Worm (Caenorhabditis elegans): ENCODE results near the gene ckc-1.
A peak's percentile ranks its signal among the peaks of the same experiment; 100 is the strongest.

The ckc-1 gene

DNA sequence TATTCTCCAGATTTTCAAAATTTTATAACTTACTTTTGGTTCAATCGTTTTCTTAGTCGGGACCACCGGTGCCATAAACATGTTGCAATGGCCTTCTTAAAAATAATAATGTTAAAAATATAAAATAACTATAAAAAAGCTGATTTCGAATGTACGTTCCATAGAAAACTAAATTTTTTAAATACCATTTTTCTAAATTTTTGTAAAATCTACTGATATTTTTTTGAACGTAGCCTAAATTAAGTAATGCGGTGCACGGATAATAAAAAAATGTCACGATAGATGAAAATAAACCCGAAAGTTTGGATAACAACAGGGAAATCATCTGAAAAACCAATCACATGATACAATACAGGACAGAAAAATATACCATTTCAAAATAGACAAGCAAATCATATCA, 2.9 kb upstream of the ckc-1 start, which contains the start of gene T27A10.5:
T27A10.5 (minus strand) TSS at position 101 of the 400 bp plus-strand sequence.
- TF ChIP-seq blmp-1 (tag; optimal IDR thresholded peaks at IDR 0.05; ENCODE audit: insufficient read depth) (no peak), snpc-4 (tag; optimal IDR thresholded peaks at IDR 0.05) (no peak), elt-3 (tag; optimal IDR thresholded peaks at IDR 0.05) (no peak), ZK546.5 (tag; optimal IDR thresholded peaks at IDR 0.05) (no peak), lsy-2 (tag; optimal IDR thresholded peaks at IDR 0.05) (no peak), fos-1 (tag; optimal IDR thresholded peaks at IDR 0.05) (no peak), alr-1 (tag; optimal IDR thresholded peaks at IDR 0.05) (no peak), sma-9 (GFP tag; optimal IDR thresholded peaks at IDR 0.05) (no peak), sma-9 (tag; optimal IDR thresholded peaks at IDR 0.05) (no peak), nhr-77 (tag; optimal IDR thresholded peaks at IDR 0.05) (no peak), sem-4 (tag; optimal IDR thresholded peaks at IDR 0.05) (no peak), nhr-25 (tag; optimal IDR thresholded peaks at IDR 0.05) (no peak), ama-1 (optimal IDR thresholded peaks at IDR 0.05) (no peak), ceh-82 (tag; optimal IDR thresholded peaks at IDR 0.05) (no peak), sma-3 (GFP tag; optimal IDR thresholded peaks at IDR 0.05) (no peak), crh-2 (tag; optimal IDR thresholded peaks at IDR 0.05) (no peak), peb-1 (tag; optimal IDR thresholded peaks at IDR 0.05) (no peak), C34F6.9 (tag; optimal IDR thresholded peaks at IDR 0.05) (no peak)

DNA sequence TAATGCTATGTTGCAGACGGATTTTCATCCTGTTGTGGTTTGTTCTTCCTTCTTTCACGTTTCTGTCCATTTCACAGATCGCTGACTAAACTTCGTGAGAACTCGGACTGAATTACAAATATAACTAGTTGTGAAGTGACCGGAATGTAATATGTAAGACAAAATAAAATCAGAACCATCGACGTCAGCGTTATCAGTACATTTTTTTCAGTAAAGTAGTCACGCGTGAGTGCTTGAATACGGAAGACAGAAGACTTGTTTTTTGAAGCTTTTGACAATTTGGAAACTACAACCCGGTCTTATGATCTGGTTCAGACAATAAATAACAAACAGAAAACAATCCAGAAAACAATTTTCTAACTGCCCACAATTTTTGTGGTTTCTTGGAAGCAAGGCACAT, 5.4 kb downstream of the ckc-1 start:
- no peak for TF ChIP-seq alr-1 (tag; optimal IDR thresholded peaks at IDR 0.05)
- TF ChIP-seq sma-9 (GFP tag; optimal IDR thresholded peaks at IDR 0.05) = peak; percentile 7
- no peak for TF ChIP-seq sma-9 (tag; optimal IDR thresholded peaks at IDR 0.05)

DNA sequence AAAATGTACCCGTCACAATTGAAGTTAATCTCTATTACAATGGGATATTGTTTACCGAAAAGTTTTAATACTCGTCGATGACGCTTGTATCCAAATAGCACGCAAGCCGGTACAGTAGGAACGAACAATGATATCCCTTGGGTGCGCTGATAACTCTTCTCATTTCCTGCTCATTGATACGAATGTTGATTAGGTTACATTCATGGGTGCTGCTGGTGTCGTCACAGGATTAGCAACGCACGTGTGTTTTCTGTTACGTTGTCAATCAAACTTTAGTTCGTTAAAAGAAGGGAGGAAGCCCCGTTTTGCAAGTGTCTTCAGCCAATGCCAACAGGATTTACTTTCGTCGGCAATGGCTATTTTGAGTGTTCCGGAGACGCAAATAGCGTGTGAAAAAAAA, 7.0 kb downstream of the ckc-1 start:
- TF ChIP-seq sma-9 (GFP tag; optimal IDR thresholded peaks at IDR 0.05) (peak; percentile 37), sma-9 (tag; optimal IDR thresholded peaks at IDR 0.05) (no peak), nhr-11 (tag; optimal IDR thresholded peaks at IDR 0.05) (no peak)

DNA sequence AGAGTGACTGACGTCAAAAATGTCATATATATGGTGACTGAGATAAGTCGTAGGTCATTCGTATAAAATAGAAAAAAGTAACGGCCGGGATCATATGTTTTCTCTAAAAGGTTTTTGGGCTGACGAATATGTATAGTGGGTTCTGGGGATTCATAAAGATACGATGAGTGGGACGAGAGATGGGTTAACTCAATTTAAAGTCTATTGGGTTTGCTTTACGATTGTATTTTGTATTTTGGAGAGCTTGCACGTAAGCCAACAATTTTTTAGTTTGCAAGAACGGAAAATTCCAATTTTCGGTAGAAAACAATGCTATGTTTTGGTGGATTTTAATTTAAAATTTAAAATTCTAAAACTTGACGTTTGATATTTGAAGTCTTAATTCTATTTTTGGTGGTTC, 8.1 kb downstream of the ckc-1 start:
- TF ChIP-seq nhr-237 (tag; optimal IDR thresholded peaks at IDR 0.05) (no peak), sem-4 (tag; optimal IDR thresholded peaks at IDR 0.05) (no peak), nhr-23 (tag; optimal IDR thresholded peaks at IDR 0.05) (no peak), nhr-6 (tag; optimal IDR thresholded peaks at IDR 0.05) (no peak), peb-1 (tag; optimal IDR thresholded peaks at IDR 0.05) (no peak), mdl-1 (tag; optimal IDR thresholded peaks at IDR 0.05) (no peak), Y55F3AM.14 (GFP tag; optimal IDR thresholded peaks at IDR 0.05) (no peak), lin-11 (tag; optimal IDR thresholded peaks at IDR 0.05) (no peak), unc-55 (GFP tag; optimal IDR thresholded peaks at IDR 0.05) (no peak), F13H6.1 (tag; optimal IDR thresholded peaks at IDR 0.05) (no peak), nhr-12 (tag; optimal IDR thresholded peaks at IDR 0.05) (no peak), nhr-21 (tag; optimal IDR thresholded peaks at IDR 0.05) (no peak), nhr-10 (tag; optimal IDR thresholded peaks at IDR 0.05) (no peak), nhr-129 (tag; optimal IDR thresholded peaks at IDR 0.05) (no peak)

DNA sequence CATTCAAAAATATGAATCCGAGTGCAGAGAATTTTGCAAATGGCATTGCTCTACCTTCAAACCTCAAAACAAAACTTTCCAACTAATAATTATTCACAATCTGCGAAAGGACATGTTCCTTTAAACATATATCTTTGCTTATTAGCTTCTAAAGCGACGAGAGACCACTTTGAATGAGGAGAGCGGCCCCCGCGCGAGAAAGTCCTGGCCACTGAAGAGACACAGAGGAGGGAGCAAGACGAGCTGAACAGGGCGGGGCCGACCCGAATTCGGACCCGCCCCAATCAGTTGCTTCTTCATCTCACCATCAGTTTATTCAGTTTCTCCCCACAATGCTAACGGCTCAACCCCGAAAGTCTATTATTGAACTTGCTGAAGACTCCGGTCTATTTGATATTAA, 9.2 kb downstream of the ckc-1 start, which contains the start of gene T27A10.2:
T27A10.2 (plus strand) TSS at position 333 of the 400 bp plus-strand sequence.
- TF ChIP-seq nhr-25 (tag; optimal IDR thresholded peaks at IDR 0.05) (no peak), lsy-2 (tag; optimal IDR thresholded peaks at IDR 0.05) (no peak), unc-55 (GFP tag; optimal IDR thresholded peaks at IDR 0.05) (no peak), ztf-11 (tag; optimal IDR thresholded peaks at IDR 0.05) (no peak), blmp-1 (tag; optimal IDR thresholded peaks at IDR 0.05; ENCODE audit: insufficient read depth) (no peak), nhr-129 (tag; optimal IDR thresholded peaks at IDR 0.05) (no peak), alr-1 (tag; optimal IDR thresholded peaks at IDR 0.05) (no peak), mab-5 (tag; optimal IDR thresholded peaks at IDR 0.05) (no peak), C34F6.9 (tag; optimal IDR thresholded peaks at IDR 0.05) (no peak), crh-2 (tag; optimal IDR thresholded peaks at IDR 0.05) (no peak)

DNA sequence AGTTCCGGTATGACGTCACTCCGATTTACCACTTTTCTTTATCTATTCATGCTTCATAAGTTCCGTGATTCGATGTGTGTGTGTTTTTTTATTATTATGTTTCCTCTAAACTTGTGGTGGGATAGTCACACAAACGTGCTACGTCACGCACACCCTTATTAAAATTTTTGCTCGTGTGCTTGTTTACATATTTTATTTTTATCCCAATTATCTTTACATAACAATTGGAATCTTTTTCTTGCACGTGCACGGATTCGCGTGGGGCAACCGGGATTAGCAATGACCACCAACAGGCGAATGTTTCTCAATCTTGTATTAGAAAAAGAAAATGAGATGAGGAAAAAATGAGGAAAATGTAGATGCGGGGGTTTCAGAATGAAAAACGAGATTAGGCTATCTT, 14.1 kb downstream of the ckc-1 start:
- TF ChIP-seq fos-1 (tag; optimal IDR thresholded peaks at IDR 0.05) (no peak), aly-2 (tag; optimal IDR thresholded peaks at IDR 0.05) (no peak), blmp-1 (tag; optimal IDR thresholded peaks at IDR 0.05; ENCODE audit: insufficient read depth) (no peak), nhr-6 (tag; optimal IDR thresholded peaks at IDR 0.05) (no peak), nhr-129 (tag; optimal IDR thresholded peaks at IDR 0.05) (no peak), zag-1 (tag; optimal IDR thresholded peaks at IDR 0.05) (no peak), egl-27 (tag; optimal IDR thresholded peaks at IDR 0.05) (no peak), F13H6.1 (tag; optimal IDR thresholded peaks at IDR 0.05) (no peak), unc-62 (GFP tag; optimal IDR thresholded peaks at IDR 0.05) (no peak), nhr-25 (tag; optimal IDR thresholded peaks at IDR 0.05) (no peak), mbf-1 (tag; optimal IDR thresholded peaks at IDR 0.05) (no peak), dmd-4 (tag; optimal IDR thresholded peaks at IDR 0.05) (no peak), ceh-16 (tag; optimal IDR thresholded peaks at IDR 0.05) (no peak), elt-1 (tag; optimal IDR thresholded peaks at IDR 0.05) (no peak), R02D3.7 (tag; optimal IDR thresholded peaks at IDR 0.05) (no peak), snpc-4 (tag; optimal IDR thresholded peaks at IDR 0.05) (no peak), sem-4 (tag; optimal IDR thresholded peaks at IDR 0.05) (no peak), elt-3 (tag; optimal IDR thresholded peaks at IDR 0.05) (no peak)
